Worm (Caenorhabditis elegans): ENCODE results near the gene nhr-137.

ce11 chrX:6617622-6618021 is 51.2 kb downstream of the nhr-137 start:
- TF ChIP-seq cog-1 (tag; optimal IDR thresholded peaks at IDR 0.05) (no peak), med-1 (GFP tag; optimal IDR thresholded peaks at IDR 0.05; ENCODE audit: insufficient read depth) (no peak), ref-1 (GFP tag; conservative IDR thresholded peaks at IDR 0.05) (no peak), flt-1 (GFP tag; IDR thresholded peaks at IDR 0.05) (no peak), ztf-29 (GFP tag; IDR thresholded peaks at IDR 0.05) (no peak), tab-1 (GFP tag; IDR thresholded peaks at IDR 0.05) (no peak), klf-2 (GFP tag; conservative IDR thresholded peaks at IDR 0.05) (no peak), T22C8.4 (GFP tag; IDR thresholded peaks at IDR 0.05) (no peak), ztf-23 (GFP tag; IDR thresholded peaks at IDR 0.05) (no peak)

All from whole organism, midembryonic.